Worm (Caenorhabditis elegans) whole organism, L3 larva: ENCODE data around the gene K05F1.9.
"Not testable (repeated sequence)": the region's sequence is repeated elsewhere in the genome, so short reads cannot be mapped to it uniquely, and the experiment has no call there.

Experiments
- ceh-28 ChIP-seq: fragments of 150-350 bp; optimal IDR thresholded peaks from 2 replicates; lab custom pipeline; 2014; ENCODE audit warnings: missing biosample characterization, missing genetic modification reagents, missing genetic modification characterization
- daf-12 ChIP-seq: fragments of 150-350 bp; optimal IDR thresholded peaks from 2 replicates; lab custom pipeline; 2014; ENCODE audit warnings: missing biosample characterization, missing genetic modification reagents, missing genetic modification characterization
- elt-1 ChIP-seq: fragments of 150-350 bp; optimal IDR thresholded peaks from 2 replicates; lab custom pipeline; 2014; ENCODE audit warnings: missing biosample characterization, missing genetic modification characterization
- elt-3 ChIP-seq, 3 experiments: fragments of 150-350 bp in 1 of 3; sonication (generic microtip) in 2 of 3; optimal IDR thresholded peaks; 2 replicates in 2 of 3; 4 replicates in 1 of 3; lab custom pipeline; 2014 to 2017; ENCODE audit warnings: missing biosample characterization in 3 of 3, missing genetic modification characterization in 3 of 3
- fkh-10 ChIP-seq: sonication (generic microtip); optimal IDR thresholded peaks from 2 replicates; lab custom pipeline; 2017; ENCODE audit warnings: missing biosample characterization, missing genetic modification reagents, missing genetic modification characterization
- jun-1 ChIP-seq: fragments of 150-350 bp; optimal IDR thresholded peaks from 2 replicates; lab custom pipeline; 2014; ENCODE audit warnings: missing biosample characterization, missing genetic modification reagents, missing genetic modification characterization
- lin-39 ChIP-seq: fragments of 150-350 bp; optimal IDR thresholded peaks from 2 replicates; lab custom pipeline; 2018; ENCODE audit warnings: missing biosample characterization, missing genetic modification reagents, missing genetic modification characterization
- mdl-1 ChIP-seq: fragments of 150-350 bp; optimal IDR thresholded peaks from 2 replicates; lab custom pipeline; 2014; ENCODE audit warnings: missing biosample characterization, missing genetic modification characterization
- pqm-1 ChIP-seq: fragments of 150-350 bp; optimal IDR thresholded peaks from 2 replicates; lab custom pipeline; 2017; ENCODE audit warnings: missing biosample characterization, missing genetic modification characterization, inconsistent platforms
- skn-1 ChIP-seq: fragments of 150-350 bp; optimal IDR thresholded peaks from 2 replicates; lab custom pipeline; 2014; ENCODE audit warnings: missing biosample characterization, missing genetic modification characterization
- unc-62 ChIP-seq: fragments of 150-350 bp; sonication (generic microtip); optimal IDR thresholded peaks from 4 replicates; lab custom pipeline; 2014; ENCODE audit warnings: missing biosample characterization, missing genetic modification reagents, missing genetic modification characterization

ce11 chrII:5815382-5815781 is 14.4 kb upstream of the K05F1.9 start, which contains the start of gene wago-5:
- TF ChIP-seq pqm-1 (tag; lab: Kevin White, UChicago); jun-1 (tag; lab: Kevin White, UChicago); unc-62 (GFP tag; lab: Kevin White, UChicago); skn-1 (tag; lab: Kevin White, UChicago); lin-39 (tag; lab: Kevin White, UChicago); elt-1; mdl-1; elt-3 (tag; optimal IDR thresholded peaks at IDR 0.05; lab: Kevin White, UChicago); daf-12 (tag; lab: Kevin White, UChicago); fkh-10 (GFP tag; lab: Kevin White, UChicago); ceh-28 (tag; lab: Kevin White, UChicago): not testable (repeated sequence)
